Worm (Caenorhabditis elegans): ENCODE measurements around the gene ttc-36.

- TF ChIP-seq swsn-7 (tag; optimal IDR thresholded peaks at IDR 0.05): peak; percentile 28
- no peak for TF ChIP-seq egl-13 (tag; optimal IDR thresholded peaks at IDR 0.05)
- TF ChIP-seq mab-9 (GFP tag; IDR thresholded peaks at IDR 0.05): no peak
- TF ChIP-seq unc-62 (GFP tag; optimal IDR thresholded peaks at IDR 0.05): no peak
- TF ChIP-seq tlp-1 (tag; optimal IDR thresholded peaks at IDR 0.05): no peak
- TF ChIP-seq ceh-88 (GFP tag; IDR thresholded peaks at IDR 0.05): no peak
- TF ChIP-seq ama-1 (optimal IDR thresholded peaks at IDR 0.05): no peak
- no peak for TF ChIP-seq nhr-77 (tag; optimal IDR thresholded peaks at IDR 0.05)
- TF ChIP-seq ets-5 (GFP tag; IDR thresholded peaks at IDR 0.05): no peak
- no peak for TF ChIP-seq snpc-4 (tag; optimal IDR thresholded peaks at IDR 0.05)
- TF ChIP-seq nhr-11 (tag; optimal IDR thresholded peaks at IDR 0.05): no peak
- peak; percentile 74 for TF ChIP-seq pag-3 (tag; optimal IDR thresholded peaks at IDR 0.05; ENCODE audit: borderline replicate concordance, insufficient read depth)
- TF ChIP-seq fos-1 (tag; optimal IDR thresholded peaks at IDR 0.05): no peak
- no peak for TF ChIP-seq lin-15B (tag; optimal IDR thresholded peaks at IDR 0.05)
These were observed 14.0 kb upstream of the ttc-36 start, which contains the start of gene lec-2 for ce11 chrII:10016013-10016412.
